Worm (Caenorhabditis elegans) whole organism, L3 larva: ENCODE results near the gene clec-62.

Experiments used
- ama-1 ChIP-seq: fragments of 150-350 bp; optimal IDR thresholded peaks from 2 replicates; lab custom pipeline; 2018
- fos-1 ChIP-seq: fragments of 150-350 bp; optimal IDR thresholded peaks from 2 replicates; lab custom pipeline; 2014; ENCODE audit warnings: missing biosample characterization, missing genetic modification characterization
- lin-15B ChIP-seq: fragments of 150-350 bp; optimal IDR thresholded peaks from 2 replicates; lab custom pipeline; 2014; ENCODE audit warnings: missing biosample characterization, missing genetic modification characterization
- tbx-2 ChIP-seq: sonication (generic microtip); optimal IDR thresholded peaks from 2 replicates; lab custom pipeline; 2016; ENCODE audit warnings: mild to moderate bottlenecking, missing genetic modification characterization, missing compliant biosample characterization
- ztf-11 ChIP-seq: fragments of 150-350 bp; optimal IDR thresholded peaks from 2 replicates; lab custom pipeline; 2014; ENCODE audit warnings: missing biosample characterization, missing genetic modification characterization

- TF ChIP-seq tbx-2, result no peak
- TF ChIP-seq ztf-11 (tag; lab: Kevin White, UChicago), result no peak
- TF ChIP-seq ama-1 (lab: Kevin White, UChicago), result no peak
- TF ChIP-seq fos-1, result no peak
- TF ChIP-seq lin-15B (tag; lab: Kevin White, UChicago), result no peak
Measured at ce11 chrII:12901025-12901424, 6.1 kb upstream of the clec-62 start, which contains the start of gene clec-65.
